Fruit fly (Drosophila melanogaster) Kc167 (cell line): ENCODE measurements around the gene CG9902.

ENCODE experiments used
- h ChIP-seq: fragments of >200 bp; optimal IDR thresholded peaks from 3 replicates; lab custom pipeline; 2018; ENCODE audit warnings: missing external identifiers
- ttk ChIP-seq: sonication (Bioruptor generic); optimal IDR thresholded peaks from 2 replicates; lab custom pipeline; 2017; ENCODE audit warnings: missing external identifiers

- TF ChIP-seq ttk (lab: Kevin White, UChicago) (no peak), h (lab: Kevin White, UChicago) (no peak)
Measured at dm6 chrX:16587668-16588046, 40.3 kb upstream of the CG9902 start, which contains the start of gene CG13014.
